Fruit fly (Drosophila melanogaster) ovary, adult (tissue): ENCODE measurements around the gene obst-B.

Source experiments
- CG17801 ChIP-seq: fragments of 200-800 bp; optimal IDR thresholded peaks from 2 replicates; lab custom pipeline; 2019; ENCODE audit warnings: missing biosample characterization, mild to moderate bottlenecking, missing genetic modification characterization, moderate library complexity; ENCODE audit not compliant: partially characterized antibody

obst-B gene

DNA sequence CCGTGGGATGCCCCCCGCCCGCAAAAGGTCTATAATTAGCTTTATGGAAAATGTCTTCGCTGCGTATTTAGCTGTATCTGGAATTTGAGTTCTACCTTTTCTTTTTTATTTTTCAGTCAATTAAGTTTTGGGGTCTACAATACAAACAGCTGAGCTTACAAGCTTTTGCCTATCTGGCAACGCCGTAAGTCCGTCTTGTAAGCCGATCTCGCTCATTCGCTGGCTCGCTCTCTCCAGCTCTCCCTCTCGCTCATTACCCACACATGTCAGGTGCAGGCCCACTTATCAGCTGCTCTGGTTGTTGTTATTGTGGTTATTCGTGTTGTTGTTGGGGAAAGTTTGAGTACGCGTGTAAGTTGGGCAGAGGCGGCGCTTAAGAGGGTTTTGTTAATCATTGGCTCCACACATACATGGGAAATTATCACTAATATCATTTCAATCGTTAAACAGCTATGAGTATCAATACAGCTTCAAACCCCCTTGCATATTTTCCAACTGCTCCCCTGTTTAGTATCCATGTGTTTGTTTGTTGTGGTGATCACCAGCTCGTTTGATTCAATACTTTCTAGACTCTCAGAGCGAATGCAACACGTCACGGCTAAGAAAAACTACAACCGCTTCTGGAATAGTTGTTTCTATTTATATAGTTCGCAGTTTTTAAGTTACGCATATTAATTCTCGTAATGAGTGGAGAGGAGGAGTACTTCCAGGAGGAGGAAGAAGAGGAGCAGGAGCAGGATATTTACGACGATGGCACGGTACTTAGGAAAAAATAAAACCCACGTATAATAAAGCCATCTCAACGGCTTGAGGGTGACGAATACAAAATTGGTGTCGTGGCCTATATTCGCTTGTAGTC lies 22.5 kb upstream of the obst-B start:
- TF ChIP-seq CG17801 (GFP tag; lab: Kevin White, UChicago): peak; percentile 98

DNA sequence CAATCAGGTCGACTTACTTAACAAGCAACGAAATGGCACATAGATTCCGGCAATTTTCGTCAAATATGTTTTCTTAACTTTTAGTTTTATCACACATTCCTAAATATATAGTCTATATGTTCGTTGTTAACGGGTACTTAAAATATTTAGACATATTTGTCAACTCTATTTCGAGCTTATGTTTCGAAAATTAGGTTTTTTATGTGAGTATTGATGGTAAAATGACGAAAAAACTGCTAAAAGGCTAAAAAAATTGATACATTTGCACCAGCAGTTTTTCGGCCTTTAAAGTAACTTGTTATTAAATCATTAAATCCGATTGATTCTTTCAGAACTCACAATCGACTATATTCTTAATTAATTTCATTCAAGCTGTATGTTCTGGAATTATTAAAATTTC lies 15.1 kb upstream of the obst-B start, which contains the start of gene CG13131:
Gene CG13131 (minus strand): TSS at position 101 of the 400 bp plus-strand sequence.
- TF ChIP-seq CG17801 (GFP tag; lab: Kevin White, UChicago): no peak

DNA sequence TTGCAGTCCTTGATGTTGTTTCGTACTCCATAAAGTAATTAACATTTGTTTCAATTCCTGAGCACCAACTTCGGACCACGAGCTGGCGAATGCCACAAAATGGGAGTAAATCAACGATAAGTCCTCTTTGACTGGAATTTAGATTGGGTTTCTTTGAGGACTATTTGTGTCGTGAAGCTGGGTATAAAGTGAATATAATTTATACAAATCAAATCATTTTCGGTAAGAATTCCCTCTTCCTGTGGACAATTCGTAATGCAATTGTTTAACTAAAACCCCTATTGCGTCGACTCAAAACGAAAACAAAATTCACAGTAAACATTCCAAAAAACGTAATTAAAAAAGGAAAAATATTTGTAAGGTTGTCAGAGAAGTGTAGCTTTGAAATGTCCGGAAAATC lies 6.1 kb upstream of the obst-B start, which contains the start of gene CG13127:
Gene CG13127 (plus strand): TSS at position 301 of the 400 bp plus-strand sequence.
- no peak for TF ChIP-seq CG17801 (GFP tag; lab: Kevin White, UChicago)

DNA sequence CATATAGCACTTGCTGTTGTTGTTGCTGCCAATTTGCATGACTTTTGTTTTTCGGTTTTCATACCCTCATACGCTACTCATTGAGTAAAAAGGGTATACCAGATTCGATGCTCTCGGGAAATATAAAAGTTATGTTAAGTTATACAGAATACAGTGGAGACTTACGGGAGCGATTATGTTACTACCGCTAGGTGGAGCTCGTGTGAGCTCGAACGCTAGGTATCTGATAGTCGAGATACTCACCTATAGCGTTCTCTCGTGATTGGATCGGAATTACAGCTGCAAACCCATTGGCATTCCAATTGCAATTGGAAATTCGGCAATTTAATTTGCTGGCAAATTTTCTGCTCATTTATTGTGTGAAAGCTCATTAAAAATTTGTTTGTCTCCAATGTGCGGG lies 920 bp downstream of the obst-B start:
- TF ChIP-seq CG17801 (GFP tag; lab: Kevin White, UChicago): no peak

DNA sequence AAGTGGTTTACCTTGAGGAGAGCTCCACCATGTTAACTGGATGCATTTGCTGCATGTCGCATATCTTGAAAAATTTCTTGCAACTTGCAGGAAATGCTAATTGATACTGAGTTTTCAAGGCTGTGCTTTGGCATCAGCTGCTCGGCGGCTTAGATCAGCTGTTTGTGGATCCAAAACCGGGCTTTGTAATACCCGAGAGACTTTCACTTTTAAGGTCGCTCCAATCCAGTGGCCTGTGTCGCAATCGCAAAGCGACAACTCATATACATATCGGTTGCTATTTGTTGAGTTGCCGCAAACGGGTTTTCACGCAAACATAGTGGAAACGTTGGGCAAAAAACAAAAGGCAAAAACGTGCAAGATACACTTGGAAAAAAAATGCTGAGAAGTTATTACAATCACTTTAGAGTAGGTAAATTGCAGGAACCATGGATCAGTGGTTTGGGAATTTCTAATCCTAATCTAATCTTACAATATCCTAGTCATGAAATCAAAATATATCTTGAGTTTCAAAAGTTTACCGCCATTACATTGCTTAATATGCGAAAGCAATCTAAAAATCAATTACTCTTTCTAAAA lies 3.4 kb downstream of the obst-B start:
- no peak for TF ChIP-seq CG17801 (GFP tag; lab: Kevin White, UChicago)

DNA sequence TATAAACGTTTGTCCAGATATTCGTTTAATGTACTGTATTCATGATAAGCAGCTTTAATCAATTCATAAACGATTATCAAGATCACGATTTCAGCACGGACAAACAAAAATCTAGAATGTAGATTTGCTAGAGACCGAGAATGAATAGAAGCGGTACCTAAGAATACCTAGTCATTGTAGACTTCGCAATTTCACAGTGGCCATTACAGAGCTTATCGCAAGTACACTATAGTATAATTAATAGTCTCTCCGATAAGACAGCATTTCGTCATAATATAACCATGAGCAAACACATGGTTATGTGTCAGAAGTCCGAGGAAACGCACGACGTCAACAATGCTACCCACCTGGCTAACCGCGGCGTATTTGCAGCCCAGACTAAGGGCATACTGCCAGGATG lies 16.8 kb downstream of the obst-B start, which contains the start of gene CG33301:
Gene CG33301 (plus strand): TSS at position 301 of the 400 bp plus-strand sequence.
- TF ChIP-seq CG17801 (GFP tag; lab: Kevin White, UChicago): no peak

DNA sequence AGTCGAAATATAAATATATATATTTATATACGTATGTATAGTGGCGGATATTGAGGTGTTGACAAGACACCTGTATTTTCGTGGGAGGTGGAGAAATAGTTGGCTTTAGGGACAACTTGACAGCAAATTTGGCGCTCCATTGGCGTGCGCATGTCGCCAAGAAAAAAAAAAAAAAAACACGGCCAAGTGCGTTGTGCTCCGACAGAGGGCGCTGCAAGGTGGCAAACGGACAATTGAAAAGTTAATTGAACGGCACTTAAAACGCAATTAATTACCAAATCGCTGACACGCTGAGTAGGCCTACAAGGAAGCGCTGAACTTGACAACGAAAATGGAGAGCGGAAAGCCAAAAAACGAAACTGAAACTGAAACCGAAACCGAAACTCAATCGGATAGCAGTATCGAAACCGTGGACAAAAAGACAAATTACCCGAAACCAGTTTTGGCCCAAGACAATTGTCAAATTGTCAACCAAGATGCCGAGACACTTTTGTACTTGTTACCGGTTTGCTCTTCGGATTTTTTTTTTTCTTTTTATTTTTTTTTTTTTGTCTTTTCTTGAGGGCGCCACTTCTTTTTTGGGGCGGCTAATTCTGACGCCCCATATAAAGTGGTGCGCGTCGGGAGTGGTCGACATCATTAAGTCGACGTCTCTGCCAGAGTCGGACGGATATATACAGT lies 21.2 kb downstream of the obst-B start, which contains the start of gene Cpr31A:
Gene Cpr31A (plus strand): TSS at position 631 of the 681 bp plus-strand sequence.
- TF ChIP-seq CG17801 (GFP tag; lab: Kevin White, UChicago): no peak

DNA sequence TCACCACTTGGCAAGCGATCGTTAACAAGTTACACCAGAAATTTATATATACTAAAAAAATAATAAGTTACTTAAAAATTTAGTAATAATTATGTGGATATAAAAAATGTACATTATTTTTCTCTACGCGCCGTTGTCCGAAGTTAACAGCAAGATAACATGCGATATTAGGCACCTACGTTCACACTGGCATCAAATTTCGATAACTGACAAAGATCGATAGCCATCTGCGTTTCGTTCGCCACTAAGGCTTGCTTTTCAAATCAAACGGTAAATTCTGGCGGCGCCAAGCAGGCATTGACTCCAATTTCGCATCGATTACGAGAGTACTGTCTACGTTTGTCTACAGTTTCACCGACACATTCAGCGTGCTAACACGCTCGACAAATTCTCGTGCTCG lies 24.2 kb downstream of the obst-B start, which contains the start of gene Pen:
Gene Pen (plus strand): TSS at position 196 of the 400 bp plus-strand sequence.
- TF ChIP-seq CG17801 (GFP tag; lab: Kevin White, UChicago): no peak

DNA sequence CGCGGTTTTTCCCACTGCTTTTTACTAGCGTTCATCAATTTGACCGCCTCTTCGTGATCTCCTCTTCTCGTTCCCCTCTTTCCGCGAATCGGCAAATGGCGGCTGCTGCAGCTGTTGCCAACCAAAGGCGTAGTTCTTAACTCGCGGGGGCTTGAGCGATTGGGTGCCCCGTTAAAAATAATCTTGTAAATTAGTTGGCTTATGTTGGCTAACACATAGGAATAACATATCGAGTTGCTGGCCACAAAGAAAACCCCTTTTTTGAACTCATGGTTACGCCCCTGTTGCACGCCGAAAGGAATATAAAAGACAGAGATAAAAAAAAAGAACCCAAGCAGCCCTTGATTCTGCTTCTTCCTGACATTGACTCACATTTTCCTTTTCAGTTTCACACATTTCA lies 24.7 kb downstream of the obst-B start:
- peak; percentile 83 for TF ChIP-seq CG17801 (GFP tag; lab: Kevin White, UChicago)

DNA sequence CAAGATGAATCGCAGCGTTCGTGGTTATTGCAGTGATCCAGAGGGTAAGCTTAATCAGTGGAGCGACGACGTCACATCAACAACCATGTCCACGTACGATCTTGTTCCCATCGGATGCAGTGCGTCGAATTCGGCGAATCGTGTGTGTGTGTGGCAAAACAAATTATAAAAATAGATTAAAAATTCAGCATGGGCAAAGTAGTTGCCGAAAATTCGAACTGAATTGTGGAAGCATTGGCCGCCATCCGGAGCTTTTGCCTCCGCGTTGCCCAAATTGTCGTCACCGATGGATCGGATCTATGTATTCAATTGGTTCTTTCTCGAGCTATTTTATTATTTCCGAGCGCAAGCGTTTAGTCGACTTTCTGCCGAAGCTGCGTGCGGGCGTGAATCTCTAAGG lies 28.0 kb downstream of the obst-B start, which contains the start of gene Spn31A:
Gene Spn31A (plus strand): TSS at position 301 of the 400 bp plus-strand sequence.
- no peak for TF ChIP-seq CG17801 (GFP tag; lab: Kevin White, UChicago)

DNA sequence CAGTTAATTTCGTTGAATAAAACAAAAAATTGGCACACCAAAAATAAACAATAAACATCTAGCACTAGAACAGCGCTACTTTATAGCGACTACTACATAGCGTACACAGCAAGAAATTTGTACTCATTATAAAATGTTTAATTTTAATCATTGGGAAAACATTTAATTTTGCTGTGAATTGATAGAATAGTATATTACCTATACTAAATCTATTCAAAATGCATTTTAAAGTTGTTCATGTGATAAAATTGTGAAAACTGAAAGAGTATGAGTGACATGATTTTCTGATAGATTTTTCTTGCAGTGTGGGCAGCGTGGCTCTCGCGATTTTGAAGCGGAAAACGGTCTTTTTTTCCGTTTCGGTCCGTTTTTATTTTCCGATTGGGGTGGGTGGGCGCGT lies 28.8 kb downstream of the obst-B start:
- no peak for TF ChIP-seq CG17801 (GFP tag; lab: Kevin White, UChicago)

DNA sequence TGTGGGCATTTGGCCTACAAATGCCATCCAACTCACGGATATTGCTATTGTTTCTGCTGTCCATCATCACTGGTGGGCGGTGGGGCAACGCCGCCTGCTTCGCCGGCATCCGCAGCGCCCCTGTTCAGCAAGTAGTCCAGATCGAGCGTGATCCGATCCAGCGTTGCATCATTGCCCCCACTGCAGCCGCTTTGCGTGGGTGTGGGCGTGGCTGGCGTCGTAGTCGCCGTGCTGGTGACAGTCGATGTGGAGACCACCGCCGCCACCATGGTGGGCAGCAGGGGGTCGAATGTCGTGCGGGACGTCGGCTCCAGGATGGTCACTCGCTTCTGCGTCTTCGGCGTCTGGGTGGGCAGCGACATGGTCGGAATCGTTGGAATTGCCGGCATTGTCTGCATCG lies 32.3 kb downstream of the obst-B start:
- no peak for TF ChIP-seq CG17801 (GFP tag; lab: Kevin White, UChicago)
